Worm (Caenorhabditis elegans) whole organism, L1 larva: ENCODE data around the gene Y58A7A.1.

ENCODE experiments used
- C16A3.4 ChIP-seq: fragments of 150-350 bp; optimal IDR thresholded peaks from 2 replicates; lab custom pipeline; 2014; ENCODE audit warnings: missing biosample characterization, missing genetic modification characterization
- C34B4.2 ChIP-seq: sonication (generic microtip); optimal IDR thresholded peaks from 2 replicates; lab custom pipeline; 2017; ENCODE audit warnings: mild to moderate bottlenecking, missing genetic modification characterization, missing compliant biosample characterization
- F16B12.6 ChIP-seq: fragments of 150-350 bp; optimal IDR thresholded peaks from 2 replicates; lab custom pipeline; 2014; ENCODE audit warnings: missing biosample characterization, missing genetic modification characterization
- Y116A8C.19 ChIP-seq: sonication (generic microtip); optimal IDR thresholded peaks from 2 replicates; lab custom pipeline; 2016; ENCODE audit warnings: missing compliant biosample characterization, missing genetic modification characterization, borderline replicate concordance
- aha-1 ChIP-seq: fragments of 150-350 bp; optimal IDR thresholded peaks from 2 replicates; lab custom pipeline; 2014; ENCODE audit warnings: missing biosample characterization, missing genetic modification characterization
- alr-1 ChIP-seq: fragments of 200-800 bp; sonication (Bioruptor generic); optimal IDR thresholded peaks from 2 replicates; lab custom pipeline; 2018; ENCODE audit warnings: borderline replicate concordance, mild to moderate bottlenecking, missing genetic modification characterization, missing compliant biosample characterization
- ama-1 ChIP-seq: fragments of 150-350 bp; optimal IDR thresholded peaks from 2 replicates; lab custom pipeline; 2014
- ceh-63 ChIP-seq: fragments of 200-800 bp; sonication (Bioruptor generic); optimal IDR thresholded peaks from 2 replicates; lab custom pipeline; 2018; ENCODE audit warnings: mild to moderate bottlenecking, missing genetic modification characterization, missing compliant biosample characterization
- ceh-82 ChIP-seq, 3 experiments: fragments of 150-350 bp in 1 of 3; sonication (generic microtip) in 2 of 3; optimal IDR thresholded peaks; 2 replicates each; lab custom pipeline; 2014 to 2017; ENCODE audit warnings: missing biosample characterization in 3 of 3, missing genetic modification characterization in 3 of 3
- dsc-1 ChIP-seq: sonication (generic microtip); optimal IDR thresholded peaks from 2 replicates; lab custom pipeline; 2016; ENCODE audit warnings: mild to moderate bottlenecking, missing genetic modification characterization, missing compliant biosample characterization
- efl-1 ChIP-seq, 4 experiments: fragments of 150-350 bp; optimal IDR thresholded peaks in 3 of 4; peaks in 1 of 4; 1 replicate in 1 of 4; 2 replicates in 3 of 4; lab custom pipeline; 2014; ENCODE audit warnings: missing biosample characterization in 2 of 4, missing genetic modification characterization in 2 of 4, missing genetic modification reagents in 2 of 4
- egl-13 ChIP-seq: sonication (generic microtip); optimal IDR thresholded peaks from 2 replicates; lab custom pipeline; 2016; ENCODE audit warnings: missing genotype, missing genetic modification reagents, missing genetic modification characterization, missing compliant biosample characterization
- ets-5 ChIP-seq: fragments of 200-800 bp; sonication (Bioruptor generic); IDR thresholded peaks from 2 replicates; pipeline ENCODE4 v1.3.6; 2022; ENCODE audit warnings: missing genetic modification characterization, missing compliant biosample characterization
- fkh-4 ChIP-seq: sonication (generic microtip); optimal IDR thresholded peaks from 2 replicates; lab custom pipeline; 2016; ENCODE audit warnings: missing compliant biosample characterization, missing genetic modification characterization, borderline replicate concordance
- grh-1 ChIP-seq: fragments of 200-800 bp; sonication (Bioruptor generic); IDR thresholded peaks from 2 replicates; pipeline ENCODE4 v1.3.6; 2022; ENCODE audit warnings: missing genetic modification reagents, missing genetic modification characterization, missing compliant biosample characterization
- hlh-4 ChIP-seq: sonication (generic microtip); optimal IDR thresholded peaks from 2 replicates; lab custom pipeline; 2016; ENCODE audit warnings: mild to moderate bottlenecking, missing genetic modification characterization, missing compliant biosample characterization
- lin-14 ChIP-seq: fragments of 200-800 bp; sonication (Bioruptor generic); optimal IDR thresholded peaks from 2 replicates; lab custom pipeline; 2018; ENCODE audit warnings: mild to moderate bottlenecking, missing genetic modification characterization, moderate library complexity, missing compliant biosample characterization
- lin-39 ChIP-seq: fragments of 150-350 bp; optimal IDR thresholded peaks from 2 replicates; lab custom pipeline; 2014; ENCODE audit warnings: missing biosample characterization, missing genetic modification reagents, missing genetic modification characterization
- lir-3 ChIP-seq: sonication (generic microtip); optimal IDR thresholded peaks from 2 replicates; lab custom pipeline; 2016; ENCODE audit warnings: mild to moderate bottlenecking, missing genetic modification characterization, moderate library complexity, missing compliant biosample characterization; ENCODE audit not compliant: poor library complexity
- lsy-2 ChIP-seq, 2 experiments: fragments of 150-350 bp; optimal IDR thresholded peaks; 2 replicates each; lab custom pipeline; 2014; ENCODE audit warnings: missing biosample characterization in 2 of 2, missing genetic modification characterization in 2 of 2
- mdl-1 ChIP-seq, 2 experiments: fragments of 150-350 bp; optimal IDR thresholded peaks; 2 replicates each; lab custom pipeline; 2014 to 2017; ENCODE audit warnings: missing biosample characterization in 2 of 2, missing genetic modification characterization in 2 of 2, inconsistent platforms in 1 of 2
- mef-2 ChIP-seq: fragments of 150-350 bp; optimal IDR thresholded peaks from 2 replicates; lab custom pipeline; 2014; ENCODE audit warnings: missing biosample characterization, missing genetic modification characterization
- nhr-19 ChIP-seq: fragments of 200-800 bp; sonication (Bioruptor generic); conservative IDR thresholded peaks from 2 replicates; pipeline ENCODE4 v1.3.6; 2022; ENCODE audit warnings: missing genetic modification characterization, missing compliant biosample characterization
- nhr-20 ChIP-seq: sonication (generic microtip); optimal IDR thresholded peaks from 2 replicates; lab custom pipeline; 2016; ENCODE audit warnings: mild to moderate bottlenecking, missing genetic modification characterization, missing compliant biosample characterization
- nhr-237 ChIP-seq: fragments of 150-350 bp; optimal IDR thresholded peaks from 2 replicates; lab custom pipeline; 2014; ENCODE audit warnings: missing biosample characterization, missing genetic modification characterization
- nhr-47 ChIP-seq: sonication (generic microtip); optimal IDR thresholded peaks from 2 replicates; lab custom pipeline; 2016; ENCODE audit warnings: mild to moderate bottlenecking, missing genetic modification characterization, moderate library complexity, missing compliant biosample characterization
- nhr-85 ChIP-seq: sonication (generic microtip); peaks from one replicate; lab custom pipeline; 2016; ENCODE audit warnings: missing genetic modification characterization, inconsistent platforms, missing compliant biosample characterization
- nhr-90 ChIP-seq: sonication (generic microtip); optimal IDR thresholded peaks from 2 replicates; lab custom pipeline; 2016; ENCODE audit warnings: mild to moderate bottlenecking, missing genetic modification characterization, missing compliant biosample characterization; ENCODE audit not compliant: poor library complexity
- pag-3 ChIP-seq: sonication (generic microtip); optimal IDR thresholded peaks from 2 replicates; lab custom pipeline; 2017; ENCODE audit warnings: missing genetic modification characterization, mild to moderate bottlenecking, missing compliant biosample characterization, antibody characterized with exemption, borderline replicate concordance; ENCODE audit not compliant: insufficient read depth
- snu-23 ChIP-seq: sonication (generic microtip); optimal IDR thresholded peaks from 2 replicates; lab custom pipeline; 2016; ENCODE audit warnings: missing genetic modification characterization, missing compliant biosample characterization
- sox-4 ChIP-seq: sonication (generic microtip); optimal IDR thresholded peaks from 2 replicates; lab custom pipeline; 2016; ENCODE audit warnings: missing genetic modification characterization, missing compliant biosample characterization
- sup-37 ChIP-seq: fragments of 200-800 bp; sonication (Bioruptor generic); optimal IDR thresholded peaks from 2 replicates; lab custom pipeline; 2018; ENCODE audit warnings: mild to moderate bottlenecking, missing genetic modification characterization, missing compliant biosample characterization
- swsn-7 ChIP-seq: sonication (generic microtip); optimal IDR thresholded peaks from 2 replicates; lab custom pipeline; 2016; ENCODE audit warnings: missing genetic modification characterization, missing compliant biosample characterization
- unc-130 ChIP-seq: fragments of 150-350 bp; optimal IDR thresholded peaks from 2 replicates; lab custom pipeline; 2017; ENCODE audit warnings: missing biosample characterization, missing genetic modification characterization, inconsistent platforms
- unc-30 ChIP-seq: sonication (generic microtip); optimal IDR thresholded peaks from 2 replicates; lab custom pipeline; 2017; ENCODE audit warnings: missing biosample characterization, missing genetic modification characterization
- unc-62 ChIP-seq: fragments of 150-350 bp; optimal IDR thresholded peaks from 2 replicates; lab custom pipeline; 2014; ENCODE audit warnings: missing biosample characterization, missing genetic modification reagents, missing genetic modification characterization
- unc-86 ChIP-seq: sonication (generic microtip); optimal IDR thresholded peaks from 2 replicates; lab custom pipeline; 2016; ENCODE audit warnings: missing genetic modification characterization, missing compliant biosample characterization
- xbp-1 ChIP-seq: sonication (generic microtip); optimal IDR thresholded peaks from 2 replicates; lab custom pipeline; 2016; ENCODE audit warnings: missing genetic modification characterization, missing compliant biosample characterization
- zag-1 ChIP-seq: fragments of 150-350 bp; optimal IDR thresholded peaks from 2 replicates; lab custom pipeline; 2014; ENCODE audit warnings: missing biosample characterization, missing genetic modification characterization
- ztf-11 ChIP-seq, 2 experiments: sonication (generic microtip); optimal IDR thresholded peaks; 2 replicates each; lab custom pipeline; 2016 to 2017; ENCODE audit warnings: missing genetic modification characterization in 2 of 2, missing biosample characterization in 1 of 2, missing compliant biosample characterization in 1 of 2

Y58A7A.1 gene

DNA sequence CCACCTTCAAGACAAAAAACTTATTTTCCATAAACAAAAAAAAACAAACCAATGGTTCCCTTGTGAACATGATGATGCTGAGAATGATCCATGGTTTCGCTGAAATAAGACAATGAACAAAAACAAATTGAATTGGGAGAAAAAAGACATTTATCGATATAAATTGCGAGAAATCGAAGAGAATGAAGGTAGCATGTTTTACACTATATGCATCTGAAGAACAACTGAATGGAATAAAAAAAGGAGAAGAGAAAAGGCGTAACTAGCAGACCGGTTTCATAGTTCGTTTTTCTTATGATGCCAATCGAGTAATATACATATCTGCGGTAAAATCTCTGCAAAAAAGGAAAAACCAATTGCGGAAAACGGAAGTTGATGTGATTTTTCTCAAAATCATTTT, at the start of gene Y58A7A.1:
Gene Y58A7A.1, minus strand, starts transcription at position 101 of the 400 bp plus-strand sequence.
- TF ChIP-seq fkh-4 (tag; lab: Kevin White, UChicago), result no peak
- TF ChIP-seq nhr-19 (GFP tag; lab: Robert Waterston, UW), result no peak
- TF ChIP-seq nhr-85, result no peak
- TF ChIP-seq unc-30 (tag; lab: Kevin White, UChicago), result no peak
- TF ChIP-seq unc-62 (GFP tag; lab: Kevin White, UChicago), result no peak
- no peak for TF ChIP-seq zag-1
- TF ChIP-seq C34B4.2 (tag; lab: Kevin White, UChicago), result no peak
- TF ChIP-seq xbp-1 (tag; lab: Kevin White, UChicago), result no peak
- TF ChIP-seq snu-23 (GFP tag; lab: Kevin White, UChicago), result no peak
- no peak for TF ChIP-seq sox-4 (tag; lab: Kevin White, UChicago)
- no peak for TF ChIP-seq lsy-2 (tag; optimal IDR thresholded peaks at IDR 0.05; lab: Kevin White, UChicago)
- TF ChIP-seq ceh-82 (tag; optimal IDR thresholded peaks at IDR 0.05; lab: Kevin White, UChicago), result no peak
- no peak for TF ChIP-seq mef-2 (tag; lab: Kevin White, UChicago)
- TF ChIP-seq lir-3 (tag; lab: Kevin White, UChicago), result no peak
- no peak for TF ChIP-seq pag-3 (tag; lab: Kevin White, UChicago)
- TF ChIP-seq hlh-4, result no peak
- no peak for TF ChIP-seq unc-130 (tag; lab: Kevin White, UChicago)
- TF ChIP-seq mdl-1 (tag; optimal IDR thresholded peaks at IDR 0.05; lab: Kevin White, UChicago), result no peak
- TF ChIP-seq grh-1, result no peak
- no peak for TF ChIP-seq ets-5 (GFP tag; lab: Robert Waterston, UW)

DNA sequence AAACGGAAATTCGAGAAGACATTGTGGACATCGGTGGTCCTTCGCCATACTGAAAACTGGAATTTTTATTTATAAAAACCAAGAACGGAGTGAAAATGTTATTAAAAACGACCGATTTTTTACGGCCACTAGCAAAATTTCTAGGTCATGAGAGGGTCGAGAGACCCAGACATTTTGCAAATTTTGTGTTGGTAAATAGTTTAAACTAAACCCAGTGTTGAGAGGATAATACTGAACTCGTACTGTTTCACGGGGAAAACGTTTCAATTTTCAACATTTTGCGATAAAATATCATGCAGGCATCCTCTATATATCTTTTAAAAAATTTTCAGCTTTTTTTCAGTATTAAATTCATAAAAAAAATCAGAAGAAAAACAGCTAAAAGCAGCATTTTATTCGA, 49.8 kb upstream of the Y58A7A.1 start, which contains the start of gene C04F5.9:
Gene C04F5.9, minus strand, starts transcription at position 101 of the 400 bp plus-strand sequence.
- no peak for TF ChIP-seq lin-39 (tag; lab: Kevin White, UChicago)
- no peak for TF ChIP-seq F16B12.6
- no peak for TF ChIP-seq ztf-11 (tag; optimal IDR thresholded peaks at IDR 0.05; lab: Kevin White, UChicago)
- no peak for TF ChIP-seq nhr-237 (tag; lab: Kevin White, UChicago)
- no peak for TF ChIP-seq sup-37 (GFP tag; lab: Kevin White, UChicago)
- peak in 1 of 2 experiments; percentile 9 for TF ChIP-seq efl-1 (optimal IDR thresholded peaks at IDR 0.05; lab: Kevin White, UChicago)
- no peak for TF ChIP-seq efl-1 (GFP tag; optimal IDR thresholded peaks at IDR 0.05 in 1 of 2; lab: Kevin White, UChicago)
- no peak for TF ChIP-seq nhr-20 (tag; lab: Kevin White, UChicago)
- no peak for TF ChIP-seq nhr-90 (tag; lab: Kevin White, UChicago)
- no peak for TF ChIP-seq C16A3.4
- TF ChIP-seq lin-14 (GFP tag; lab: Kevin White, UChicago), result no peak
- no peak for TF ChIP-seq aha-1 (tag; lab: Kevin White, UChicago)
- peak in 1 of 2 experiments; percentile 8 for TF ChIP-seq lsy-2 (tag; optimal IDR thresholded peaks at IDR 0.05; lab: Kevin White, UChicago)

DNA sequence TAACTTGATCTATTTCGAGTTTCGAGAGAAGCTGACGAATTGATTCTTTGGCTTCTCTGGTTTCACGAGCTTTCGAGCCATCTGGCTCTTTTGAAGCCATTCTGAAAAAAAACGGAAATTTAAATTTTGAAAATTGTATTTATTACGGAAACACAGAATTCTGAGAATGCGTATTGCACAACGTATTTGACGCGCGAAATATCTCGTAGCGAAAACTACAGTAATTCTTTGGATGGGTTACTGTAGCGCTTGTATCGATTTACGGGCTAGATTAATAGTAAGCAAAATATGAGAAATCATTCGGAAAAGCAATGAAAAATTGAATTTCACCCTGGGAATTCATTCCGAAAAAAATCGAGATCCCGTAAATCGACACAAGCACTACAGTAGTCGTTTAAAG, 44.3 kb upstream of the Y58A7A.1 start, which contains the start of gene C04F5.8:
Gene C04F5.8, minus strand, starts transcription at position 101 of the 400 bp plus-strand sequence.
- TF ChIP-seq egl-13 (no peak), ceh-63 (GFP tag; lab: Kevin White, UChicago) (no peak), Y116A8C.19 (tag; lab: Kevin White, UChicago) (no peak), sox-4 (tag; lab: Kevin White, UChicago) (no peak), dsc-1 (tag; lab: Kevin White, UChicago) (no peak), alr-1 (no peak), nhr-47 (tag; lab: Kevin White, UChicago) (no peak), ama-1 (no peak), unc-130 (tag; lab: Kevin White, UChicago) (no peak), unc-86 (tag; lab: Kevin White, UChicago) (no peak), grh-1 (no peak), swsn-7 (tag; lab: Kevin White, UChicago) (no peak)
